Worm (Caenorhabditis elegans) whole organism, L4/young adult: ENCODE results near the gene ZK418.2.

Source experiments
- W03F9.2 ChIP-seq: fragments of 150-350 bp; optimal IDR thresholded peaks from 2 replicates; lab custom pipeline; 2014; ENCODE audit warnings: missing biosample characterization, missing genetic modification characterization
- him-1 ChIP-seq: sonication (generic microtip); optimal IDR thresholded peaks from 2 replicates; lab custom pipeline; 2016; ENCODE audit warnings: missing genotype, missing genetic modification reagents, missing genetic modification characterization, missing compliant biosample characterization

ce11 chrIII:7068520-7069113 lies 22.5 kb upstream of the ZK418.2 start, which contains the start of the genes ubc-18 and R01H2.8:
- TF ChIP-seq him-1 (tag; lab: Kevin White, UChicago) (no peak), W03F9.2 (tag; lab: Kevin White, UChicago) (peak; percentile 34)
